Worm (Caenorhabditis elegans): ENCODE data around the gene srh-19.

The srh-19 gene

ce11 chrX:1381565-1381964 is 31.4 kb upstream of the srh-19 start, which contains the start of gene F56C3.10:
Gene F56C3.10, minus strand, starts transcription at chrX:1381665.
- no peak for TF ChIP-seq T23F11.4 (GFP tag; optimal IDR thresholded peaks at IDR 0.05)
- no peak for TF ChIP-seq fkh-6 (tag; optimal IDR thresholded peaks at IDR 0.05)

- TF ChIP-seq sdc-2 (tag; optimal IDR thresholded peaks at IDR 0.05) (peak; percentile 64), F13H6.1 (tag; optimal IDR thresholded peaks at IDR 0.05) (no peak)
Observed at ce11 chrX:1383546-1383945, 29.4 kb upstream of the srh-19 start.

DNA sequence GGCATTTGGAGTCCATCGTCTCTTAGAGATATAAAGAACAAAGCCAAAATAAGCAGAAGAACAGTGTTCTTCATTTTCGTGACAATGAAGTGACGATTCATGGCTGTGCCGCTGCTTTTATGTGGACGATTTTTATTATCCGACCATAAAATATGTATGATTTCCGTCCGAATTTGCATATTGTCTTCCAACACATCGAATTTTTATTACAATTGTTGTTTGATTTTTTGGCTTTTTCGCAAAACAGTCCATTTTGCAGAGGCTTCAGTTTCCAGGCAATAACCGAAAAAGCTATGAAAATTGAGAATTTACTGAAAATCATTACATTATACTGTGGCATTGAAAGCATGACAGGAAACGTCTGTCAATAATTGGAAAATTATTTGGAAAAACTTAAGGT is 28.4 kb upstream of the srh-19 start, which contains the start of gene F56C3.8:
TSS of gene F56C3.8 (minus strand) at position 101 of the 400 bp plus-strand sequence.
- TF ChIP-seq odd-2 (tag; optimal IDR thresholded peaks at IDR 0.05) (no peak), pha-4 (tag; optimal IDR thresholded peaks at IDR 0.05) (no peak), rnt-1 (tag; optimal IDR thresholded peaks at IDR 0.05) (no peak), pag-3 (tag; optimal IDR thresholded peaks at IDR 0.05; ENCODE audit: borderline replicate concordance) (no peak), fkh-10 (GFP tag; optimal IDR thresholded peaks at IDR 0.05) (no peak), fkh-6 (tag; optimal IDR thresholded peaks at IDR 0.05) (no peak), C08G9.2 (tag; optimal IDR thresholded peaks at IDR 0.05) (no peak), ceh-6 (GFP tag; optimal IDR thresholded peaks at IDR 0.05) (no peak), pha-2 (tag; optimal IDR thresholded peaks at IDR 0.05) (no peak), C38D4.7 (GFP tag; optimal IDR thresholded peaks at IDR 0.05) (no peak), hlh-6 (tag; optimal IDR thresholded peaks at IDR 0.05) (no peak), ceh-9 (tag; optimal IDR thresholded peaks at IDR 0.05) (no peak), che-1 (tag; optimal IDR thresholded peaks at IDR 0.05) (no peak)

- TF ChIP-seq ets-4 (tag; optimal IDR thresholded peaks at IDR 0.05), result no peak
- no peak for TF ChIP-seq dve-1 (tag; optimal IDR thresholded peaks at IDR 0.05)
- peak; percentile 93 for TF ChIP-seq sdc-2 (tag; optimal IDR thresholded peaks at IDR 0.05)
- no peak for TF ChIP-seq hlh-13 (GFP tag; optimal IDR thresholded peaks at IDR 0.05)
- no peak for TF ChIP-seq T23F11.4 (GFP tag; optimal IDR thresholded peaks at IDR 0.05)
- no peak for TF ChIP-seq ceh-34 (tag; optimal IDR thresholded peaks at IDR 0.05)
Observed at ce11 chrX:1386893-1387367, 26.0 kb upstream of the srh-19 start, which contains the start of gene F56C3.1. Gene F56C3.1, plus strand, starts transcription at chrX:1387317.

- TF ChIP-seq C38D4.7 (GFP tag; optimal IDR thresholded peaks at IDR 0.05) (no peak), elt-4 (tag; optimal IDR thresholded peaks at IDR 0.05) (no peak), sdc-2 (tag; optimal IDR thresholded peaks at IDR 0.05) (peak; percentile 98), pqm-1 (tag; optimal IDR thresholded peaks at IDR 0.05) (no peak), unc-3 (GFP tag; conservative IDR thresholded peaks at IDR 0.05) (no peak), unc-3 (tag; optimal IDR thresholded peaks at IDR 0.05) (no peak), hlh-15 (tag; optimal IDR thresholded peaks at IDR 0.05) (no peak), ref-2 (tag; optimal IDR thresholded peaks at IDR 0.05) (no peak), K09A11.1 (tag; optimal IDR thresholded peaks at IDR 0.05; ENCODE audit: insufficient read depth) (no peak), hlh-30 (tag; optimal IDR thresholded peaks at IDR 0.05; ENCODE audit: insufficient read depth) (peak; percentile 73), ceh-31 (tag; optimal IDR thresholded peaks at IDR 0.05) (peak; percentile 44), lin-11 (tag; optimal IDR thresholded peaks at IDR 0.05) (no peak), ceh-9 (tag; optimal IDR thresholded peaks at IDR 0.05) (no peak), nfya-1 (tag; optimal IDR thresholded peaks at IDR 0.05) (peak; percentile 19), syd-9 (tag; optimal IDR thresholded peaks at IDR 0.05) (no peak), unc-42 (tag; optimal IDR thresholded peaks at IDR 0.05) (peak; percentile 50), Y22D7AL.16 (tag; optimal IDR thresholded peaks at IDR 0.05) (no peak), ttx-3 (tag; optimal IDR thresholded peaks at IDR 0.05) (no peak), ceh-48 (tag; optimal IDR thresholded peaks at IDR 0.05) (no peak), sox-2 (GFP tag; IDR thresholded peaks at IDR 0.05) (no peak), ceh-19 (GFP tag; optimal IDR thresholded peaks at IDR 0.05) (no peak), ceh-45 (GFP tag; IDR thresholded peaks at IDR 0.05) (no peak), sox-4 (tag; optimal IDR thresholded peaks at IDR 0.05) (no peak), hlh-13 (GFP tag; optimal IDR thresholded peaks at IDR 0.05) (no peak), dve-1 (tag; optimal IDR thresholded peaks at IDR 0.05) (no peak), ceh-34 (tag; optimal IDR thresholded peaks at IDR 0.05) (no peak), fkh-10 (GFP tag; optimal IDR thresholded peaks at IDR 0.05) (no peak), pag-3 (tag; optimal IDR thresholded peaks at IDR 0.05; ENCODE audit: borderline replicate concordance) (no peak), rnt-1 (tag; optimal IDR thresholded peaks at IDR 0.05) (no peak), ceh-24 (tag; optimal IDR thresholded peaks at IDR 0.05) (no peak), ceh-6 (GFP tag; optimal IDR thresholded peaks at IDR 0.05) (no peak), gmeb-2 (tag; optimal IDR thresholded peaks at IDR 0.05) (no peak)
Observed at ce11 chrX:1389382-1389983, 23.5 kb upstream of the srh-19 start.
